Worm (Caenorhabditis elegans) whole organism, L2 larva: ENCODE measurements around the gene srh-73.

Source experiments
- F13H6.1 ChIP-seq: sonication (generic microtip); optimal IDR thresholded peaks from 2 replicates; lab custom pipeline; 2016; ENCODE audit warnings: missing genetic modification characterization, missing compliant biosample characterization
- R02D3.7 ChIP-seq: fragments of 150-350 bp; optimal IDR thresholded peaks from 2 replicates; lab custom pipeline; 2014; ENCODE audit warnings: missing biosample characterization, missing genetic modification characterization
- Y55F3AM.14 ChIP-seq: fragments of 200-800 bp; sonication (Bioruptor generic); optimal IDR thresholded peaks from 2 replicates; lab custom pipeline; 2018; ENCODE audit warnings: mild to moderate bottlenecking, missing genetic modification characterization, missing compliant biosample characterization
- ZK546.5 ChIP-seq: sonication (generic microtip); optimal IDR thresholded peaks from 2 replicates; lab custom pipeline; 2017; ENCODE audit warnings: missing biosample characterization, missing genetic modification characterization
- alr-1 ChIP-seq: fragments of 150-350 bp; optimal IDR thresholded peaks from 2 replicates; lab custom pipeline; 2014; ENCODE audit warnings: missing biosample characterization, missing genetic modification characterization
- aly-2 ChIP-seq: fragments of 150-350 bp; optimal IDR thresholded peaks from 2 replicates; lab custom pipeline; 2014; ENCODE audit warnings: missing biosample characterization, missing genetic modification characterization
- blmp-1 ChIP-seq: sonication (generic microtip); optimal IDR thresholded peaks from 2 replicates; lab custom pipeline; 2017; ENCODE audit warnings: missing genetic modification characterization, mild to moderate bottlenecking, missing compliant biosample characterization, antibody characterized with exemption, moderate library complexity; ENCODE audit not compliant: insufficient read depth
- ceh-82 ChIP-seq: fragments of 150-350 bp; optimal IDR thresholded peaks from 2 replicates; lab custom pipeline; 2014; ENCODE audit warnings: missing biosample characterization, missing genetic modification characterization
- crh-2 ChIP-seq: sonication (generic microtip); optimal IDR thresholded peaks from 2 replicates; lab custom pipeline; 2017; ENCODE audit warnings: missing biosample characterization, missing genetic modification characterization
- dmd-4 ChIP-seq: sonication (generic microtip); optimal IDR thresholded peaks from 2 replicates; lab custom pipeline; 2017; ENCODE audit warnings: missing biosample characterization, missing genetic modification characterization
- fos-1 ChIP-seq: fragments of 150-350 bp; optimal IDR thresholded peaks from 2 replicates; lab custom pipeline; 2014; ENCODE audit warnings: missing biosample characterization, missing genetic modification characterization
- gmeb-1 ChIP-seq: fragments of 150-350 bp; optimal IDR thresholded peaks from 2 replicates; lab custom pipeline; 2014; ENCODE audit warnings: missing biosample characterization, missing genetic modification characterization
- lin-11 ChIP-seq: fragments of 150-350 bp; sonication (generic microtip); optimal IDR thresholded peaks from 2 replicates; lab custom pipeline; 2014; ENCODE audit warnings: missing biosample characterization, missing genetic modification characterization, inconsistent platforms, mixed read lengths
- lin-39 ChIP-seq: fragments of 150-350 bp; optimal IDR thresholded peaks from 2 replicates; lab custom pipeline; 2014; ENCODE audit warnings: missing biosample characterization, missing genetic modification reagents, missing genetic modification characterization
- lsy-2 ChIP-seq, 2 experiments: fragments of 150-350 bp in 1 of 2; sonication (generic microtip) in 1 of 2; optimal IDR thresholded peaks; 2 replicates each; lab custom pipeline; 2014 to 2017; ENCODE audit warnings: missing biosample characterization in 2 of 2, missing genetic modification characterization in 2 of 2
- mab-5 ChIP-seq: fragments of 150-350 bp; optimal IDR thresholded peaks from 2 replicates; lab custom pipeline; 2014; ENCODE audit warnings: missing biosample characterization, missing genetic modification characterization
- mbf-1 ChIP-seq: sonication (generic microtip); optimal IDR thresholded peaks from 2 replicates; lab custom pipeline; 2017; ENCODE audit warnings: missing biosample characterization, missing genetic modification characterization
- nhr-10 ChIP-seq: sonication (generic microtip); optimal IDR thresholded peaks from 2 replicates; lab custom pipeline; 2017; ENCODE audit warnings: missing biosample characterization, missing genetic modification characterization
- nhr-12 ChIP-seq: fragments of 150-350 bp; optimal IDR thresholded peaks from 2 replicates; lab custom pipeline; 2014; ENCODE audit warnings: missing biosample characterization, missing genetic modification characterization
- nhr-129 ChIP-seq: fragments of 150-350 bp; optimal IDR thresholded peaks from 2 replicates; lab custom pipeline; 2014; ENCODE audit warnings: missing biosample characterization, missing genetic modification characterization
- nhr-21 ChIP-seq: fragments of 150-350 bp; optimal IDR thresholded peaks from 2 replicates; lab custom pipeline; 2014; ENCODE audit warnings: missing biosample characterization, missing genetic modification characterization
- nhr-23 ChIP-seq: fragments of 150-350 bp; optimal IDR thresholded peaks from 2 replicates; lab custom pipeline; 2014; ENCODE audit warnings: missing biosample characterization, missing genetic modification reagents, missing genetic modification characterization
- nhr-237 ChIP-seq: fragments of 150-350 bp; optimal IDR thresholded peaks from 2 replicates; lab custom pipeline; 2014; ENCODE audit warnings: missing biosample characterization, missing genetic modification characterization
- nhr-25 ChIP-seq: fragments of 150-350 bp; sonication (generic microtip); optimal IDR thresholded peaks from 3 replicates; lab custom pipeline; 2014; ENCODE audit warnings: missing biosample characterization, missing genetic modification characterization
- nhr-6 ChIP-seq: fragments of 150-350 bp; optimal IDR thresholded peaks from 2 replicates; lab custom pipeline; 2014; ENCODE audit warnings: missing biosample characterization, missing genetic modification characterization
- peb-1 ChIP-seq: fragments of 150-350 bp; optimal IDR thresholded peaks from 2 replicates; lab custom pipeline; 2014; ENCODE audit warnings: missing biosample characterization, missing genetic modification characterization
- sem-4 ChIP-seq: fragments of 150-350 bp; optimal IDR thresholded peaks from 2 replicates; lab custom pipeline; 2014; ENCODE audit warnings: missing biosample characterization, missing genetic modification reagents, missing genetic modification characterization
- skn-1 ChIP-seq: sonication (generic microtip); optimal IDR thresholded peaks from 2 replicates; lab custom pipeline; 2017; ENCODE audit warnings: missing biosample characterization, missing genetic modification characterization
- sma-3 ChIP-seq: sonication (generic microtip); optimal IDR thresholded peaks from 2 replicates; lab custom pipeline; 2016; ENCODE audit warnings: missing genetic modification reagents, missing genetic modification characterization, missing compliant biosample characterization
- sma-9 ChIP-seq, 2 experiments: fragments of 150-350 bp in 1 of 2; sonication (generic microtip) in 1 of 2; optimal IDR thresholded peaks; 2 replicates each; lab custom pipeline; 2014 to 2016; ENCODE audit warnings: missing genetic modification characterization in 2 of 2, mild to moderate bottlenecking in 1 of 2, missing biosample characterization in 1 of 2, missing compliant biosample characterization in 1 of 2, missing genetic modification reagents in 1 of 2, moderate library complexity in 1 of 2
- snpc-4 ChIP-seq: fragments of 150-350 bp; optimal IDR thresholded peaks from 2 replicates; lab custom pipeline; 2014; ENCODE audit warnings: missing biosample characterization, missing genetic modification characterization
- unc-39 ChIP-seq: fragments of 150-350 bp; optimal IDR thresholded peaks from 2 replicates; lab custom pipeline; 2014; ENCODE audit warnings: missing biosample characterization, missing genetic modification characterization
- unc-55 ChIP-seq: fragments of 150-350 bp; sonication (generic microtip); optimal IDR thresholded peaks from 3 replicates; lab custom pipeline; 2014; ENCODE audit warnings: missing biosample characterization, missing genetic modification reagents, missing genetic modification characterization
- unc-62 ChIP-seq: fragments of 150-350 bp; optimal IDR thresholded peaks from 2 replicates; lab custom pipeline; 2014; ENCODE audit warnings: missing biosample characterization, missing genetic modification reagents, missing genetic modification characterization
- zag-1 ChIP-seq: fragments of 150-350 bp; optimal IDR thresholded peaks from 2 replicates; lab custom pipeline; 2014; ENCODE audit warnings: missing biosample characterization, missing genetic modification characterization
- ztf-1 ChIP-seq: fragments of 200-800 bp; sonication (Bioruptor generic); conservative IDR thresholded peaks from 2 replicates; pipeline ENCODE4 v1.3.6; 2022; ENCODE audit warnings: missing genetic modification characterization, missing compliant biosample characterization
- ztf-11 ChIP-seq: sonication (generic microtip); optimal IDR thresholded peaks from 2 replicates; lab custom pipeline; 2017; ENCODE audit warnings: missing biosample characterization, missing genetic modification characterization
- ztf-4 ChIP-seq: fragments of 150-350 bp; optimal IDR thresholded peaks from 2 replicates; lab custom pipeline; 2014; ENCODE audit warnings: missing biosample characterization, missing genetic modification characterization

Gene srh-73

DNA sequence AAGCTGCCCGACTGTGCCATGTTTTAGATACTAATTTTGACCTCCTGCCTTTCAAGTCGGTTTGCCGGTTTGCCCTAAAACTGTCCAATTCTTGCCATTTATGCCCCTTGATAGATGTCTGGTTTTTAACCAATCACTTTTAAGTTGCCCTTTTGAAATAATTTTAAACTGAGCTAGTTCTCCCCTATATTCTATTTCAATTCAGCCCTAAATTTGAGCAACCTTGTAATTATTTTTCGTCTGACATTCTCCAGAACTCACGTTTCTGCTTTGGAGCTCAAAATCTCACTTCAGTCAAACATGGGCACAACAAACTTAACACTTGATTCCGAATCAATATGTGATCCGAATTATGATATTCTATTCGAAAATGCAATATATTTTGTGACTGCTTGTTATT is 38.6 kb upstream of the srh-73 start, which contains the start of gene srg-17:
Gene srg-17, plus strand, starts transcription at position 301 of the 400 bp plus-strand sequence.
- no peak for TF ChIP-seq nhr-10
- TF ChIP-seq zag-1 (tag; lab: Kevin White, UChicago), result no peak
- TF ChIP-seq nhr-12 (tag; lab: Kevin White, UChicago), result no peak

- TF ChIP-seq alr-1, result no peak
- no peak for TF ChIP-seq nhr-6 (tag; lab: Kevin White, UChicago)
- TF ChIP-seq ztf-1 (GFP tag; lab: Robert Waterston, UW), result no peak
- TF ChIP-seq sma-9 (GFP tag; optimal IDR thresholded peaks at IDR 0.05; lab: Kevin White, UChicago), result no peak
- TF ChIP-seq sma-9 (tag; optimal IDR thresholded peaks at IDR 0.05; lab: Kevin White, UChicago), result no peak
- TF ChIP-seq sma-3 (GFP tag; lab: Kevin White, UChicago), result no peak
- no peak for TF ChIP-seq unc-39 (tag; lab: Kevin White, UChicago)
- no peak for TF ChIP-seq ceh-82 (tag; lab: Kevin White, UChicago)
- TF ChIP-seq nhr-237 (tag; lab: Kevin White, UChicago), result no peak
- TF ChIP-seq ZK546.5 (tag; lab: Kevin White, UChicago), result no peak
- TF ChIP-seq peb-1 (tag; lab: Kevin White, UChicago), result no peak
- no peak for TF ChIP-seq nhr-10
- TF ChIP-seq sem-4 (tag; lab: Kevin White, UChicago), result no peak
- no peak for TF ChIP-seq crh-2
These were observed 31.2 kb upstream of the srh-73 start, which contains the start of gene arrd-9 for ce11 chrII:12480811-12481210. Gene arrd-9, minus strand, starts transcription at chrII:12480911.

ce11 chrII:12481645-12482044 is 30.3 kb upstream of the srh-73 start:
- no peak for TF ChIP-seq Y55F3AM.14 (GFP tag; lab: Kevin White, UChicago)
- TF ChIP-seq skn-1 (tag; lab: Kevin White, UChicago), result no peak
- no peak for TF ChIP-seq F13H6.1
- TF ChIP-seq peb-1 (tag; lab: Kevin White, UChicago), result no peak
- TF ChIP-seq aly-2, result no peak
- no peak for TF ChIP-seq blmp-1 (tag; lab: Kevin White, UChicago)
- no peak for TF ChIP-seq lin-39 (tag; lab: Kevin White, UChicago)
- TF ChIP-seq unc-62 (GFP tag; lab: Kevin White, UChicago), result no peak
- no peak for TF ChIP-seq ztf-4 (tag; lab: Kevin White, UChicago)
- no peak for TF ChIP-seq nhr-21
- no peak for TF ChIP-seq mab-5 (tag; lab: Kevin White, UChicago)
- TF ChIP-seq unc-55, result no peak
- no peak for TF ChIP-seq sma-3 (GFP tag; lab: Kevin White, UChicago)
- no peak for TF ChIP-seq mbf-1 (tag; lab: Kevin White, UChicago)
- no peak for TF ChIP-seq R02D3.7 (tag; lab: Kevin White, UChicago)
- no peak for TF ChIP-seq gmeb-1
- TF ChIP-seq fos-1 (tag; lab: Kevin White, UChicago), result no peak
- no peak for TF ChIP-seq lin-11
- no peak for TF ChIP-seq nhr-23 (tag; lab: Kevin White, UChicago)

DNA sequence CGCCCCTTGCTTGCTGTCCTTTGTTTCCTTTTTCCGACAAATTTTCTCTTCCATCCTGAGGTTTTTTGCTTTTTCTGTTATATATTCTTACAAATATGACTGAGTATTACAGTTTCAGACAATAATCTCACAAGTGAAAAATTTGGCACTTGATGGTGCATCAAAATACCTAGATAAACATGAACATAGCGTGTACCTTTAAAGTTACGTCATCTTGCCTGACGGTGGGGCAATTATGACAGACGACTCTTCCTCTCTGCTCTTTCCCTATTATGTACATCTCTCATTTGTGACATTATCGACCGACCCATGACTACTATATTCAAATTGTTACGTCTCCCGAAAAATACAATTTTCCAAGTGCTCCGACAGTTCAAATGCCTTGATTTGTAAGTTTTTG is 29.3 kb upstream of the srh-73 start, which contains the start of gene fbxb-102:
Gene fbxb-102, plus strand, starts transcription at position 301 of the 400 bp plus-strand sequence.
- TF ChIP-seq snpc-4 (no peak), aly-2 (no peak), sma-3 (GFP tag; lab: Kevin White, UChicago) (no peak), peb-1 (tag; lab: Kevin White, UChicago) (no peak), F13H6.1 (no peak), nhr-12 (tag; lab: Kevin White, UChicago) (no peak), dmd-4 (tag; lab: Kevin White, UChicago) (no peak), nhr-25 (tag; lab: Kevin White, UChicago) (no peak), ztf-4 (tag; lab: Kevin White, UChicago) (no peak), unc-62 (GFP tag; lab: Kevin White, UChicago) (no peak), ztf-11 (no peak), Y55F3AM.14 (GFP tag; lab: Kevin White, UChicago) (no peak), nhr-129 (tag; lab: Kevin White, UChicago) (no peak), mab-5 (tag; lab: Kevin White, UChicago) (no peak), mbf-1 (tag; lab: Kevin White, UChicago) (no peak), lsy-2 (tag; optimal IDR thresholded peaks at IDR 0.05; lab: Kevin White, UChicago) (no peak), gmeb-1 (no peak)
